Worm (Caenorhabditis elegans) whole organism, L2 larva: Measurements from ENCODE around the gene C39F7.5.

Source experiments
- C34F6.9 ChIP-seq: fragments of 150-350 bp; optimal IDR thresholded peaks from 2 replicates; lab custom pipeline; 2014; ENCODE audit warnings: missing biosample characterization, missing genetic modification characterization
- F13H6.1 ChIP-seq: sonication (generic microtip); optimal IDR thresholded peaks from 2 replicates; lab custom pipeline; 2016; ENCODE audit warnings: missing genetic modification characterization, missing compliant biosample characterization
- R02D3.7 ChIP-seq: fragments of 150-350 bp; optimal IDR thresholded peaks from 2 replicates; lab custom pipeline; 2014; ENCODE audit warnings: missing biosample characterization, missing genetic modification characterization
- Y55F3AM.14 ChIP-seq: fragments of 200-800 bp; sonication (Bioruptor generic); optimal IDR thresholded peaks from 2 replicates; lab custom pipeline; 2018; ENCODE audit warnings: mild to moderate bottlenecking, missing genetic modification characterization, missing compliant biosample characterization
- alr-1 ChIP-seq: fragments of 150-350 bp; optimal IDR thresholded peaks from 2 replicates; lab custom pipeline; 2014; ENCODE audit warnings: missing biosample characterization, missing genetic modification characterization
- aly-2 ChIP-seq: fragments of 150-350 bp; optimal IDR thresholded peaks from 2 replicates; lab custom pipeline; 2014; ENCODE audit warnings: missing biosample characterization, missing genetic modification characterization
- blmp-1 ChIP-seq: sonication (generic microtip); optimal IDR thresholded peaks from 2 replicates; lab custom pipeline; 2017; ENCODE audit warnings: missing genetic modification characterization, mild to moderate bottlenecking, missing compliant biosample characterization, antibody characterized with exemption, moderate library complexity; ENCODE audit not compliant: insufficient read depth
- ceh-16 ChIP-seq: fragments of 150-350 bp; optimal IDR thresholded peaks from 2 replicates; lab custom pipeline; 2014; ENCODE audit warnings: missing biosample characterization, missing genetic modification characterization
- elt-1 ChIP-seq: fragments of 150-350 bp; optimal IDR thresholded peaks from 2 replicates; lab custom pipeline; 2014; ENCODE audit warnings: missing biosample characterization, missing genetic modification characterization
- fos-1 ChIP-seq: fragments of 150-350 bp; optimal IDR thresholded peaks from 2 replicates; lab custom pipeline; 2014; ENCODE audit warnings: missing biosample characterization, missing genetic modification characterization
- lin-11 ChIP-seq: fragments of 150-350 bp; sonication (generic microtip); optimal IDR thresholded peaks from 2 replicates; lab custom pipeline; 2014; ENCODE audit warnings: missing biosample characterization, missing genetic modification characterization, inconsistent platforms, mixed read lengths
- lin-13 ChIP-seq: fragments of 150-350 bp; optimal IDR thresholded peaks from 2 replicates; lab custom pipeline; 2014; ENCODE audit warnings: missing biosample characterization, missing genetic modification reagents, missing genetic modification characterization
- lin-39 ChIP-seq: fragments of 150-350 bp; optimal IDR thresholded peaks from 2 replicates; lab custom pipeline; 2014; ENCODE audit warnings: missing biosample characterization, missing genetic modification reagents, missing genetic modification characterization
- lsy-2 ChIP-seq, 2 experiments: fragments of 150-350 bp in 1 of 2; sonication (generic microtip) in 1 of 2; optimal IDR thresholded peaks; 2 replicates each; lab custom pipeline; 2014 to 2017; ENCODE audit warnings: missing biosample characterization in 2 of 2, missing genetic modification characterization in 2 of 2
- mab-5 ChIP-seq: fragments of 150-350 bp; optimal IDR thresholded peaks from 2 replicates; lab custom pipeline; 2014; ENCODE audit warnings: missing biosample characterization, missing genetic modification characterization
- mbf-1 ChIP-seq: sonication (generic microtip); optimal IDR thresholded peaks from 2 replicates; lab custom pipeline; 2017; ENCODE audit warnings: missing biosample characterization, missing genetic modification characterization
- mdl-1 ChIP-seq, 2 experiments: fragments of 150-350 bp in 1 of 2; sonication (generic microtip) in 1 of 2; optimal IDR thresholded peaks; 2 replicates each; lab custom pipeline; 2017; ENCODE audit warnings: missing biosample characterization in 2 of 2, missing genetic modification characterization in 2 of 2
- nhr-12 ChIP-seq: fragments of 150-350 bp; optimal IDR thresholded peaks from 2 replicates; lab custom pipeline; 2014; ENCODE audit warnings: missing biosample characterization, missing genetic modification characterization
- nhr-129 ChIP-seq: fragments of 150-350 bp; optimal IDR thresholded peaks from 2 replicates; lab custom pipeline; 2014; ENCODE audit warnings: missing biosample characterization, missing genetic modification characterization
- nhr-21 ChIP-seq: fragments of 150-350 bp; optimal IDR thresholded peaks from 2 replicates; lab custom pipeline; 2014; ENCODE audit warnings: missing biosample characterization, missing genetic modification characterization
- nhr-23 ChIP-seq: fragments of 150-350 bp; optimal IDR thresholded peaks from 2 replicates; lab custom pipeline; 2014; ENCODE audit warnings: missing biosample characterization, missing genetic modification reagents, missing genetic modification characterization
- nhr-237 ChIP-seq: fragments of 150-350 bp; optimal IDR thresholded peaks from 2 replicates; lab custom pipeline; 2014; ENCODE audit warnings: missing biosample characterization, missing genetic modification characterization
- nhr-6 ChIP-seq: fragments of 150-350 bp; optimal IDR thresholded peaks from 2 replicates; lab custom pipeline; 2014; ENCODE audit warnings: missing biosample characterization, missing genetic modification characterization
- nhr-77 ChIP-seq: fragments of 150-350 bp; optimal IDR thresholded peaks from 2 replicates; lab custom pipeline; 2014; ENCODE audit warnings: missing biosample characterization, missing genetic modification characterization
- sem-4 ChIP-seq: fragments of 150-350 bp; optimal IDR thresholded peaks from 2 replicates; lab custom pipeline; 2014; ENCODE audit warnings: missing biosample characterization, missing genetic modification reagents, missing genetic modification characterization
- skn-1 ChIP-seq: sonication (generic microtip); optimal IDR thresholded peaks from 2 replicates; lab custom pipeline; 2017; ENCODE audit warnings: missing biosample characterization, missing genetic modification characterization
- snpc-4 ChIP-seq: fragments of 150-350 bp; optimal IDR thresholded peaks from 2 replicates; lab custom pipeline; 2014; ENCODE audit warnings: missing biosample characterization, missing genetic modification characterization
- unc-39 ChIP-seq: fragments of 150-350 bp; optimal IDR thresholded peaks from 2 replicates; lab custom pipeline; 2014; ENCODE audit warnings: missing biosample characterization, missing genetic modification characterization
- zag-1 ChIP-seq: fragments of 150-350 bp; optimal IDR thresholded peaks from 2 replicates; lab custom pipeline; 2014; ENCODE audit warnings: missing biosample characterization, missing genetic modification characterization
- ztf-11 ChIP-seq: sonication (generic microtip); optimal IDR thresholded peaks from 2 replicates; lab custom pipeline; 2017; ENCODE audit warnings: missing biosample characterization, missing genetic modification characterization
- ztf-4 ChIP-seq: fragments of 150-350 bp; optimal IDR thresholded peaks from 2 replicates; lab custom pipeline; 2014; ENCODE audit warnings: missing biosample characterization, missing genetic modification characterization

C39F7.5 gene

ce11 chrV:1220509-1220908, 44.1 kb upstream of the C39F7.5 start, which contains the start of gene Y50D4A.10:
Y50D4A.10 (minus strand) TSS chrV:1220565.
- TF ChIP-seq ztf-11 (tag; lab: Kevin White, UChicago) (no peak), mbf-1 (tag; lab: Kevin White, UChicago) (no peak)

- no peak for TF ChIP-seq nhr-23 (tag; lab: Kevin White, UChicago)
- TF ChIP-seq ceh-16 (tag; lab: Kevin White, UChicago) = no peak
- no peak for TF ChIP-seq nhr-12 (tag; lab: Kevin White, UChicago)
- no peak for TF ChIP-seq alr-1 (tag; lab: Kevin White, UChicago)
- no peak for TF ChIP-seq unc-39
Observed at ce11 chrV:1223559-1223958, 41.0 kb upstream of the C39F7.5 start.

- TF ChIP-seq C34F6.9 (no peak), elt-1 (no peak), nhr-237 (tag; lab: Kevin White, UChicago) (no peak), lin-39 (tag; lab: Kevin White, UChicago) (no peak), snpc-4 (no peak), lin-13 (GFP tag; lab: Kevin White, UChicago) (no peak), fos-1 (tag; lab: Kevin White, UChicago) (no peak), nhr-6 (tag; lab: Kevin White, UChicago) (no peak), ztf-4 (tag; lab: Kevin White, UChicago) (no peak), mbf-1 (tag; lab: Kevin White, UChicago) (no peak), Y55F3AM.14 (GFP tag; lab: Kevin White, UChicago) (no peak), R02D3.7 (tag; lab: Kevin White, UChicago) (no peak), skn-1 (tag; lab: Kevin White, UChicago) (no peak)
Observed at ce11 chrV:1226239-1226638, 38.3 kb upstream of the C39F7.5 start.

ce11 chrV:1227756-1228665, 36.6 kb upstream of the C39F7.5 start:
- TF ChIP-seq aly-2 (tag; lab: Kevin White, UChicago) = no peak
- TF ChIP-seq sem-4 (tag; lab: Kevin White, UChicago) = no peak
- peak; percentile 90 for TF ChIP-seq mab-5 (tag; lab: Kevin White, UChicago)
- TF ChIP-seq lsy-2 (tag; optimal IDR thresholded peaks at IDR 0.05; lab: Kevin White, UChicago) = no peak
- TF ChIP-seq, all 48 proteins: peak for 1

ce11 chrV:1228884-1229662, 35.5 kb upstream of the C39F7.5 start:
- TF ChIP-seq nhr-77 = no peak
- TF ChIP-seq C34F6.9 = no peak
- peak; percentile 32 for TF ChIP-seq mab-5 (tag; lab: Kevin White, UChicago)
- peak; percentile 66 for TF ChIP-seq nhr-129
- TF ChIP-seq R02D3.7 (tag; lab: Kevin White, UChicago) = no peak
- peak in 1 of 2 experiments; percentile 17 for TF ChIP-seq lsy-2 (tag; optimal IDR thresholded peaks at IDR 0.05; lab: Kevin White, UChicago)
- no peak for TF ChIP-seq nhr-237 (tag; lab: Kevin White, UChicago)
- peak; percentile 23 for TF ChIP-seq lin-39 (tag; lab: Kevin White, UChicago)
- TF ChIP-seq, all 48 proteins: peak for 4

- TF ChIP-seq ztf-4 (tag; lab: Kevin White, UChicago) (no peak), lin-11 (tag; lab: Kevin White, UChicago) (no peak), mdl-1 (tag; optimal IDR thresholded peaks at IDR 0.05; lab: Kevin White, UChicago) (no peak), F13H6.1 (tag; lab: Kevin White, UChicago) (no peak), nhr-21 (tag; lab: Kevin White, UChicago) (no peak), blmp-1 (tag; lab: Kevin White, UChicago) (no peak), zag-1 (tag; lab: Kevin White, UChicago) (no peak), nhr-23 (tag; lab: Kevin White, UChicago) (no peak)
Observed at ce11 chrV:1230540-1230939, 34.0 kb upstream of the C39F7.5 start.
